Worm (Caenorhabditis elegans) whole organism, L3 larva: ENCODE data around the gene BE10.3.

ENCODE experiments used
- R02D3.7 ChIP-seq: fragments of 150-350 bp; optimal IDR thresholded peaks from 2 replicates; lab custom pipeline; 2014; ENCODE audit warnings: missing biosample characterization, missing genetic modification characterization
- ZK546.5 ChIP-seq: sonication (generic microtip); optimal IDR thresholded peaks from 2 replicates; lab custom pipeline; 2017; ENCODE audit warnings: missing biosample characterization, missing genetic modification characterization
- aly-2 ChIP-seq: fragments of 150-350 bp; optimal IDR thresholded peaks from 2 replicates; lab custom pipeline; 2014; ENCODE audit warnings: missing biosample characterization, missing genetic modification characterization
- ceh-16 ChIP-seq: sonication (generic microtip); optimal IDR thresholded peaks from 2 replicates; lab custom pipeline; 2017; ENCODE audit warnings: missing biosample characterization, missing genetic modification characterization
- ceh-28 ChIP-seq: fragments of 150-350 bp; optimal IDR thresholded peaks from 2 replicates; lab custom pipeline; 2014; ENCODE audit warnings: missing biosample characterization, missing genetic modification reagents, missing genetic modification characterization
- ceh-82 ChIP-seq: fragments of 150-350 bp; optimal IDR thresholded peaks from 2 replicates; lab custom pipeline; 2014; ENCODE audit warnings: missing biosample characterization, missing genetic modification characterization
- daf-12 ChIP-seq: fragments of 150-350 bp; optimal IDR thresholded peaks from 2 replicates; lab custom pipeline; 2014; ENCODE audit warnings: missing biosample characterization, missing genetic modification reagents, missing genetic modification characterization
- elt-1 ChIP-seq: fragments of 150-350 bp; optimal IDR thresholded peaks from 2 replicates; lab custom pipeline; 2014; ENCODE audit warnings: missing biosample characterization, missing genetic modification characterization
- elt-2 ChIP-seq: sonication (generic microtip); optimal IDR thresholded peaks from 2 replicates; lab custom pipeline; 2016; ENCODE audit warnings: missing genetic modification reagents, mild to moderate bottlenecking, missing genetic modification characterization, missing compliant biosample characterization
- elt-3 ChIP-seq, 3 experiments: fragments of 150-350 bp in 1 of 3; sonication (generic microtip) in 2 of 3; optimal IDR thresholded peaks; 2 replicates in 2 of 3; 4 replicates in 1 of 3; lab custom pipeline; 2014 to 2017; ENCODE audit warnings: missing biosample characterization in 3 of 3, missing genetic modification characterization in 3 of 3
- eor-1 ChIP-seq, 2 experiments: fragments of 150-350 bp; optimal IDR thresholded peaks; 2 replicates each; lab custom pipeline; 2014 to 2018; ENCODE audit warnings: missing biosample characterization in 2 of 2, missing genetic modification characterization in 2 of 2
- fkh-10 ChIP-seq: sonication (generic microtip); optimal IDR thresholded peaks from 2 replicates; lab custom pipeline; 2017; ENCODE audit warnings: missing biosample characterization, missing genetic modification reagents, missing genetic modification characterization
- fkh-2 ChIP-seq: fragments of 150-350 bp; optimal IDR thresholded peaks from 2 replicates; lab custom pipeline; 2014; ENCODE audit warnings: missing biosample characterization, missing genetic modification reagents, missing genetic modification characterization
- fos-1 ChIP-seq: fragments of 150-350 bp; optimal IDR thresholded peaks from 2 replicates; lab custom pipeline; 2014; ENCODE audit warnings: missing biosample characterization, missing genetic modification characterization
- hmg-11 ChIP-seq: sonication (generic microtip); optimal IDR thresholded peaks from 2 replicates; lab custom pipeline; 2016; ENCODE audit warnings: missing genetic modification characterization, missing compliant biosample characterization
- jun-1 ChIP-seq: fragments of 150-350 bp; optimal IDR thresholded peaks from 2 replicates; lab custom pipeline; 2014; ENCODE audit warnings: missing biosample characterization, missing genetic modification reagents, missing genetic modification characterization
- lin-15B ChIP-seq: fragments of 150-350 bp; optimal IDR thresholded peaks from 2 replicates; lab custom pipeline; 2014; ENCODE audit warnings: missing biosample characterization, missing genetic modification characterization
- lin-39 ChIP-seq: fragments of 150-350 bp; optimal IDR thresholded peaks from 2 replicates; lab custom pipeline; 2018; ENCODE audit warnings: missing biosample characterization, missing genetic modification reagents, missing genetic modification characterization
- lsy-12 ChIP-seq: sonication (generic microtip); optimal IDR thresholded peaks from 2 replicates; lab custom pipeline; 2016; ENCODE audit warnings: mild to moderate bottlenecking, missing genetic modification characterization, missing compliant biosample characterization
- nfya-1 ChIP-seq: sonication (generic microtip); optimal IDR thresholded peaks from 2 replicates; lab custom pipeline; 2017; ENCODE audit warnings: missing genetic modification characterization, mild to moderate bottlenecking, missing compliant biosample characterization, antibody characterized with exemption, moderate library complexity; ENCODE audit not compliant: insufficient read depth
- nhr-11 ChIP-seq: fragments of 150-350 bp; optimal IDR thresholded peaks from 2 replicates; lab custom pipeline; 2014; ENCODE audit warnings: missing biosample characterization, missing genetic modification characterization
- nhr-23 ChIP-seq: fragments of 150-350 bp; optimal IDR thresholded peaks from 2 replicates; lab custom pipeline; 2014; ENCODE audit warnings: missing biosample characterization, missing genetic modification reagents, missing genetic modification characterization
- nhr-25 ChIP-seq: sonication (generic microtip); optimal IDR thresholded peaks from 2 replicates; lab custom pipeline; 2017; ENCODE audit warnings: missing biosample characterization, missing genetic modification characterization
- nhr-28 ChIP-seq: fragments of 150-350 bp; optimal IDR thresholded peaks from 2 replicates; lab custom pipeline; 2014; ENCODE audit warnings: missing biosample characterization, missing genetic modification characterization
- nhr-43 ChIP-seq: sonication (generic microtip); optimal IDR thresholded peaks from 2 replicates; lab custom pipeline; 2016; ENCODE audit warnings: mild to moderate bottlenecking, missing genetic modification characterization, missing compliant biosample characterization; ENCODE audit not compliant: poor library complexity, severe bottlenecking
- nhr-67 ChIP-seq: fragments of 150-350 bp; optimal IDR thresholded peaks from 2 replicates; lab custom pipeline; 2014; ENCODE audit warnings: missing biosample characterization, missing genetic modification characterization
- nhr-76 ChIP-seq: fragments of 150-350 bp; sonication (generic microtip); optimal IDR thresholded peaks from 5 replicates; lab custom pipeline; 2014; ENCODE audit warnings: missing biosample characterization, missing genetic modification characterization
- nhr-77 ChIP-seq: fragments of 150-350 bp; optimal IDR thresholded peaks from 2 replicates; lab custom pipeline; 2014; ENCODE audit warnings: missing biosample characterization, missing genetic modification characterization
- pha-4 ChIP-seq: fragments of 150-350 bp; optimal IDR thresholded peaks from 2 replicates; lab custom pipeline; 2014; ENCODE audit warnings: missing biosample characterization, missing genetic modification reagents, missing genetic modification characterization
- pqm-1 ChIP-seq: fragments of 150-350 bp; optimal IDR thresholded peaks from 2 replicates; lab custom pipeline; 2017; ENCODE audit warnings: missing biosample characterization, missing genetic modification characterization, inconsistent platforms
- sea-2 ChIP-seq: fragments of 150-350 bp; sonication (generic microtip); optimal IDR thresholded peaks from 4 replicates; lab custom pipeline; 2014; ENCODE audit warnings: missing biosample characterization, missing genetic modification reagents, missing genetic modification characterization
- skn-1 ChIP-seq: fragments of 150-350 bp; optimal IDR thresholded peaks from 2 replicates; lab custom pipeline; 2014; ENCODE audit warnings: missing biosample characterization, missing genetic modification characterization
- tbx-2 ChIP-seq: sonication (generic microtip); optimal IDR thresholded peaks from 2 replicates; lab custom pipeline; 2016; ENCODE audit warnings: mild to moderate bottlenecking, missing genetic modification characterization, missing compliant biosample characterization
- unc-62 ChIP-seq: fragments of 150-350 bp; sonication (generic microtip); optimal IDR thresholded peaks from 4 replicates; lab custom pipeline; 2014; ENCODE audit warnings: missing biosample characterization, missing genetic modification reagents, missing genetic modification characterization
- zag-1 ChIP-seq: fragments of 150-350 bp; optimal IDR thresholded peaks from 2 replicates; lab custom pipeline; 2014; ENCODE audit warnings: missing biosample characterization, missing genetic modification characterization
- ztf-11 ChIP-seq: fragments of 150-350 bp; optimal IDR thresholded peaks from 2 replicates; lab custom pipeline; 2014; ENCODE audit warnings: missing biosample characterization, missing genetic modification characterization
- ztf-4 ChIP-seq: fragments of 150-350 bp; optimal IDR thresholded peaks from 2 replicates; lab custom pipeline; 2014; ENCODE audit warnings: missing biosample characterization, missing genetic modification characterization

The BE10.3 gene

DNA sequence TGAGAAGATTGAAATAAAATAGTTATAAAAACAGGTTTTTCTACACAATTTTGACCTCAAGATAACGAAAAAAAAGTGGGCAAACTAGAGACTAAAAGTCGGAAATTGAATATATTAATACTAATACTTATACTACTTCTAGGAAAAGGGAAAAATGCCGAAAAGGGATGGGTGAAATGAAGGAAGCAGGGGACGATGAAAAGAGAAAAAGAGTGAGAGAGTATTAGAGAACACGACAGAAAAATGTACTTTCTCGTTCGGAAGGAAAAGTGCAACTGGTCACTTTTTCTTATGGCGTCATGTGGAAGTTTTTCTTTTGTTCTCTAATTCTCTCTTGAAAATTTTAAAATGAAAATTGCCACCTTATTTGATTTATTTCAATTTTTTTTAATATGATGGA lies 33.5 kb downstream of the BE10.3 start (continued):
- no peak for TF ChIP-seq elt-1 (tag; lab: Kevin White, UChicago)
- TF ChIP-seq R02D3.7: peak; percentile 60
- peak; percentile 69 for TF ChIP-seq lin-15B (tag; lab: Kevin White, UChicago)
- no peak for TF ChIP-seq fkh-2 (tag; lab: Kevin White, UChicago)
- no peak for TF ChIP-seq ZK546.5 (tag; lab: Kevin White, UChicago)
- no peak for TF ChIP-seq nhr-11 (tag; lab: Kevin White, UChicago)
- TF ChIP-seq pqm-1: peak; percentile 93
- TF ChIP-seq nhr-23 (tag; lab: Kevin White, UChicago): peak; percentile 93
- peak; percentile 99 for TF ChIP-seq daf-12
- peak; percentile 57 for TF ChIP-seq pha-4
- TF ChIP-seq skn-1: peak; percentile 26
- TF ChIP-seq lsy-12 (tag; lab: Kevin White, UChicago): peak; percentile 4
- no peak for TF ChIP-seq eor-1 (tag; optimal IDR thresholded peaks at IDR 0.05; lab: Kevin White, UChicago)

- TF ChIP-seq hmg-11 (tag; lab: Kevin White, UChicago): peak; percentile 8
- TF ChIP-seq fos-1 (tag; lab: Kevin White, UChicago): no peak
- TF ChIP-seq nhr-43 (tag; lab: Kevin White, UChicago): peak; percentile 23
- peak; percentile 40 for TF ChIP-seq nfya-1 (tag; lab: Kevin White, UChicago)
- TF ChIP-seq, all 47 proteins: peak for 3
Observed at ce11 chrIII:12842858-12843257, 35.0 kb downstream of the BE10.3 start.

DNA sequence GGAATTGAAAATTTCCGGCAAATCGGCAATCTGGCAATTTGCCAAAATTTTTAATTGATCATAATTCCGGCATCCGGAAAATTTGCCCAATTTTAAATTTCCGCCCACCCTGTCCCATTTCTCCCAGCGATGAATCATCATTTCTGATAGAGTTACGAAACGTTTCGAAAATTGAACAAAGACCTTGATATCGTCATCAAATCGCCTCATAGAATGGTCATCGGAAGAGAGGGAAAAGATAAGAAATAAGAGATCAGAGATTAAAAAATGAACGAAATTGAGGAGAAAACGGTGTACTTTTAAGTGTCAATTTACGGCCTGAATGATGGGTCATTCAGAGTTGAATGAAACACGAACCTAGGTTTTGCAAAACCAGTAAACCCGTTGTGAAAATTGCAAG lies 39.8 kb downstream of the BE10.3 start:
- no peak for TF ChIP-seq lsy-12 (tag; lab: Kevin White, UChicago)
- TF ChIP-seq ceh-16 (tag; lab: Kevin White, UChicago): no peak
- TF ChIP-seq nhr-25 (tag; lab: Kevin White, UChicago): peak; percentile 38
- no peak for TF ChIP-seq ztf-11 (tag; lab: Kevin White, UChicago)
- TF ChIP-seq ZK546.5 (tag; lab: Kevin White, UChicago): no peak
- peak; percentile 25 for TF ChIP-seq elt-1 (tag; lab: Kevin White, UChicago)
- TF ChIP-seq ztf-4: no peak
- TF ChIP-seq fos-1 (tag; lab: Kevin White, UChicago): peak; percentile 29
- peak; percentile 43 for TF ChIP-seq pqm-1
- peak in 1 of 3 experiments; percentile 78 for TF ChIP-seq elt-3 (tag; optimal IDR thresholded peaks at IDR 0.05; lab: Kevin White, UChicago)
- peak; percentile 4 for TF ChIP-seq elt-2 (tag; lab: Kevin White, UChicago)
- peak; percentile 48 for TF ChIP-seq lin-15B (tag; lab: Kevin White, UChicago)
- no peak for TF ChIP-seq nhr-76 (tag; lab: Kevin White, UChicago)
- TF ChIP-seq, all 47 proteins: peak for 7

- TF ChIP-seq nhr-25 (tag; lab: Kevin White, UChicago) (peak; percentile 83), daf-12 (peak; percentile 43), fkh-10 (GFP tag; lab: Kevin White, UChicago) (no peak), nhr-28 (no peak), nhr-23 (tag; lab: Kevin White, UChicago) (peak; percentile 94), zag-1 (tag; lab: Kevin White, UChicago) (no peak), lin-39 (tag; lab: Kevin White, UChicago) (no peak), elt-1 (tag; lab: Kevin White, UChicago) (no peak), nhr-77 (tag; lab: Kevin White, UChicago) (no peak), fkh-2 (tag; lab: Kevin White, UChicago) (no peak), skn-1 (no peak), nhr-43 (tag; lab: Kevin White, UChicago) (peak; percentile 86), unc-62 (GFP tag; lab: Kevin White, UChicago) (peak; percentile 59), ceh-28 (tag; lab: Kevin White, UChicago) (peak; percentile 20), ceh-82 (no peak), aly-2 (tag; lab: Kevin White, UChicago) (no peak), tbx-2 (tag; lab: Kevin White, UChicago) (no peak), nhr-67 (no peak), ceh-16 (tag; lab: Kevin White, UChicago) (no peak), R02D3.7 (peak; percentile 21), elt-2 (tag; lab: Kevin White, UChicago) (no peak), lin-15B (tag; lab: Kevin White, UChicago) (peak; percentile 20), hmg-11 (tag; lab: Kevin White, UChicago) (no peak), sea-2 (GFP tag; lab: Kevin White, UChicago) (no peak), elt-3 (tag; optimal IDR thresholded peaks at IDR 0.05; lab: Kevin White, UChicago) (peak; percentile 49 to 95 (median 82)), jun-1 (tag; lab: Kevin White, UChicago) (no peak), nhr-11 (tag; lab: Kevin White, UChicago) (no peak)
Observed at ce11 chrIII:12848981-12849589, 41.3 kb downstream of the BE10.3 start.
